Fruit fly (Drosophila melanogaster): ENCODE results near the gene CG14722.

Gene CG14722

dm6 chr3R:11786695-11787226, 45.1 kb downstream of the CG14722 start, which contains the start of the genes prd1 and HisCl1 (continued):
- no peak for TF ChIP-seq bsh (GFP tag; optimal IDR thresholded peaks at IDR 0.05)
- peak; percentile 62 for TF ChIP-seq HLH54F (GFP tag; optimal IDR thresholded peaks at IDR 0.05)
- no peak for TF ChIP-seq CG15073 (GFP tag; optimal IDR thresholded peaks at IDR 0.05)
- no peak for TF ChIP-seq ato (GFP tag; IDR thresholded peaks at IDR 0.05; ENCODE audit: partially characterized antibody)
- TF ChIP-seq esg (GFP tag; conservative IDR thresholded peaks at IDR 0.05) = peak; percentile 38; the same call in 1 of the 2 replicates
- no peak for TF ChIP-seq Eip74EF (GFP tag; optimal IDR thresholded peaks at IDR 0.05)
- peak; percentile 57 for TF ChIP-seq CG17829 (tag; optimal IDR thresholded peaks at IDR 0.05)
